Worm (Caenorhabditis elegans) whole organism, L1 larva: Measurements from ENCODE around the gene plc-3.

Experiments
- C04F5.9 ChIP-seq: sonication (generic microtip); optimal IDR thresholded peaks from 2 replicates; lab custom pipeline; 2016; ENCODE audit warnings: missing genetic modification characterization, missing compliant biosample characterization
- aha-1 ChIP-seq: fragments of 150-350 bp; optimal IDR thresholded peaks from 2 replicates; lab custom pipeline; 2014; ENCODE audit warnings: missing biosample characterization, missing genetic modification characterization
- aly-2 ChIP-seq: fragments of 150-350 bp; optimal IDR thresholded peaks from 2 replicates; lab custom pipeline; 2014; ENCODE audit warnings: missing biosample characterization, missing genetic modification characterization
- ama-1 ChIP-seq: fragments of 150-350 bp; optimal IDR thresholded peaks from 2 replicates; lab custom pipeline; 2014
- ces-1 ChIP-seq: fragments of 150-350 bp; optimal IDR thresholded peaks from 2 replicates; lab custom pipeline; 2014; ENCODE audit warnings: missing biosample characterization, missing genetic modification reagents, missing genetic modification characterization
- dsc-1 ChIP-seq: sonication (generic microtip); optimal IDR thresholded peaks from 2 replicates; lab custom pipeline; 2016; ENCODE audit warnings: mild to moderate bottlenecking, missing genetic modification characterization, missing compliant biosample characterization
- efl-1 ChIP-seq, 4 experiments: fragments of 150-350 bp; optimal IDR thresholded peaks in 3 of 4; peaks in 1 of 4; 1 replicate in 1 of 4; 2 replicates in 3 of 4; lab custom pipeline; 2014; ENCODE audit warnings: missing biosample characterization in 2 of 4, missing genetic modification characterization in 2 of 4, missing genetic modification reagents in 2 of 4
- egl-13 ChIP-seq: sonication (generic microtip); optimal IDR thresholded peaks from 2 replicates; lab custom pipeline; 2016; ENCODE audit warnings: missing genotype, missing genetic modification reagents, missing genetic modification characterization, missing compliant biosample characterization
- egl-27 ChIP-seq, 2 experiments: fragments of 150-350 bp in 1 of 2; sonication (generic microtip); optimal IDR thresholded peaks; 3 replicates each; lab custom pipeline; 2017 to 2018; ENCODE audit warnings: missing biosample characterization in 2 of 2, missing genetic modification characterization in 2 of 2, missing genetic modification reagents in 2 of 2
- elt-3 ChIP-seq, 6 experiments: fragments of 150-350 bp in 1 of 6; sonication (generic microtip); optimal IDR thresholded peaks; 2 replicates each; lab custom pipeline; 2017 to 2018; ENCODE audit warnings: missing biosample characterization in 6 of 6, missing genetic modification characterization in 6 of 6, inconsistent platforms in 1 of 6
- fkh-10 ChIP-seq: sonication (generic microtip); optimal IDR thresholded peaks from 2 replicates; lab custom pipeline; 2017; ENCODE audit warnings: missing biosample characterization, missing genetic modification reagents, missing genetic modification characterization
- fkh-8 ChIP-seq: sonication (generic microtip); optimal IDR thresholded peaks from 2 replicates; lab custom pipeline; 2016; ENCODE audit warnings: mild to moderate bottlenecking, missing genetic modification characterization, missing compliant biosample characterization
- fos-1 ChIP-seq: fragments of 150-350 bp; optimal IDR thresholded peaks from 2 replicates; lab custom pipeline; 2014; ENCODE audit warnings: missing biosample characterization, missing genetic modification characterization
- grh-1 ChIP-seq: fragments of 200-800 bp; sonication (Bioruptor generic); IDR thresholded peaks from 2 replicates; pipeline ENCODE4 v1.3.6; 2022; ENCODE audit warnings: missing genetic modification reagents, missing genetic modification characterization, missing compliant biosample characterization
- irx-1 ChIP-seq: sonication (generic microtip); optimal IDR thresholded peaks from 2 replicates; lab custom pipeline; 2016; ENCODE audit warnings: missing genetic modification characterization, missing compliant biosample characterization
- lin-14 ChIP-seq: fragments of 200-800 bp; sonication (Bioruptor generic); optimal IDR thresholded peaks from 2 replicates; lab custom pipeline; 2018; ENCODE audit warnings: mild to moderate bottlenecking, missing genetic modification characterization, moderate library complexity, missing compliant biosample characterization
- lin-39 ChIP-seq: fragments of 150-350 bp; optimal IDR thresholded peaks from 2 replicates; lab custom pipeline; 2014; ENCODE audit warnings: missing biosample characterization, missing genetic modification reagents, missing genetic modification characterization
- lir-3 ChIP-seq: sonication (generic microtip); optimal IDR thresholded peaks from 2 replicates; lab custom pipeline; 2016; ENCODE audit warnings: mild to moderate bottlenecking, missing genetic modification characterization, moderate library complexity, missing compliant biosample characterization; ENCODE audit not compliant: poor library complexity
- mdl-1 ChIP-seq, 2 experiments: fragments of 150-350 bp; optimal IDR thresholded peaks; 2 replicates each; lab custom pipeline; 2014 to 2017; ENCODE audit warnings: missing biosample characterization in 2 of 2, missing genetic modification characterization in 2 of 2, inconsistent platforms in 1 of 2
- mef-2 ChIP-seq: fragments of 150-350 bp; optimal IDR thresholded peaks from 2 replicates; lab custom pipeline; 2014; ENCODE audit warnings: missing biosample characterization, missing genetic modification characterization
- nhr-12 ChIP-seq: sonication (generic microtip); optimal IDR thresholded peaks from 2 replicates; lab custom pipeline; 2017; ENCODE audit warnings: missing biosample characterization, missing genetic modification characterization
- nhr-19 ChIP-seq: fragments of 200-800 bp; sonication (Bioruptor generic); conservative IDR thresholded peaks from 2 replicates; pipeline ENCODE4 v1.3.6; 2022; ENCODE audit warnings: missing genetic modification characterization, missing compliant biosample characterization
- nhr-20 ChIP-seq: sonication (generic microtip); optimal IDR thresholded peaks from 2 replicates; lab custom pipeline; 2016; ENCODE audit warnings: mild to moderate bottlenecking, missing genetic modification characterization, missing compliant biosample characterization
- nhr-47 ChIP-seq: sonication (generic microtip); optimal IDR thresholded peaks from 2 replicates; lab custom pipeline; 2016; ENCODE audit warnings: mild to moderate bottlenecking, missing genetic modification characterization, moderate library complexity, missing compliant biosample characterization
- nhr-71 ChIP-seq: sonication (generic microtip); optimal IDR thresholded peaks from 2 replicates; lab custom pipeline; 2016; ENCODE audit warnings: mild to moderate bottlenecking, missing genetic modification characterization, moderate library complexity, missing compliant biosample characterization
- nhr-76 ChIP-seq: sonication (generic microtip); optimal IDR thresholded peaks from 2 replicates; lab custom pipeline; 2017; ENCODE audit warnings: missing biosample characterization, missing genetic modification characterization
- nhr-77 ChIP-seq: fragments of 150-350 bp; optimal IDR thresholded peaks from 2 replicates; lab custom pipeline; 2014; ENCODE audit warnings: missing biosample characterization, missing genetic modification characterization
- nhr-90 ChIP-seq: sonication (generic microtip); optimal IDR thresholded peaks from 2 replicates; lab custom pipeline; 2016; ENCODE audit warnings: mild to moderate bottlenecking, missing genetic modification characterization, missing compliant biosample characterization; ENCODE audit not compliant: poor library complexity
- pax-3 ChIP-seq: fragments of 200-800 bp; sonication (Bioruptor generic); optimal IDR thresholded peaks from 2 replicates; lab custom pipeline; 2018; ENCODE audit warnings: mild to moderate bottlenecking, missing genetic modification characterization, moderate library complexity, missing compliant biosample characterization
- pqm-1 ChIP-seq: sonication (generic microtip); optimal IDR thresholded peaks from 3 replicates; lab custom pipeline; 2017; ENCODE audit warnings: missing biosample characterization, missing genetic modification characterization
- rnt-1 ChIP-seq: sonication (generic microtip); optimal IDR thresholded peaks from 2 replicates; lab custom pipeline; 2016; ENCODE audit warnings: mild to moderate bottlenecking, missing genetic modification characterization, moderate library complexity, missing compliant biosample characterization
- skn-1 ChIP-seq: fragments of 150-350 bp; optimal IDR thresholded peaks from 2 replicates; lab custom pipeline; 2014; ENCODE audit warnings: missing biosample characterization, missing genetic modification characterization
- snu-23 ChIP-seq: sonication (generic microtip); optimal IDR thresholded peaks from 2 replicates; lab custom pipeline; 2016; ENCODE audit warnings: missing genetic modification characterization, missing compliant biosample characterization
- sox-4 ChIP-seq: sonication (generic microtip); optimal IDR thresholded peaks from 2 replicates; lab custom pipeline; 2016; ENCODE audit warnings: missing genetic modification characterization, missing compliant biosample characterization
- sup-37 ChIP-seq: fragments of 200-800 bp; sonication (Bioruptor generic); optimal IDR thresholded peaks from 2 replicates; lab custom pipeline; 2018; ENCODE audit warnings: mild to moderate bottlenecking, missing genetic modification characterization, missing compliant biosample characterization
- tlp-1 ChIP-seq: fragments of 150-350 bp; optimal IDR thresholded peaks from 2 replicates; lab custom pipeline; 2014; ENCODE audit warnings: missing biosample characterization, missing genetic modification characterization
- unc-130 ChIP-seq: fragments of 150-350 bp; optimal IDR thresholded peaks from 2 replicates; lab custom pipeline; 2017; ENCODE audit warnings: missing biosample characterization, missing genetic modification characterization, inconsistent platforms
- unc-30 ChIP-seq: sonication (generic microtip); optimal IDR thresholded peaks from 2 replicates; lab custom pipeline; 2017; ENCODE audit warnings: missing biosample characterization, missing genetic modification characterization
- unc-98 ChIP-seq: fragments of 200-800 bp; sonication (Bioruptor generic); IDR thresholded peaks from 2 replicates; pipeline ENCODE4 v1.3.6; 2022; ENCODE audit warnings: missing genetic modification characterization, missing compliant biosample characterization

The plc-3 gene

DNA sequence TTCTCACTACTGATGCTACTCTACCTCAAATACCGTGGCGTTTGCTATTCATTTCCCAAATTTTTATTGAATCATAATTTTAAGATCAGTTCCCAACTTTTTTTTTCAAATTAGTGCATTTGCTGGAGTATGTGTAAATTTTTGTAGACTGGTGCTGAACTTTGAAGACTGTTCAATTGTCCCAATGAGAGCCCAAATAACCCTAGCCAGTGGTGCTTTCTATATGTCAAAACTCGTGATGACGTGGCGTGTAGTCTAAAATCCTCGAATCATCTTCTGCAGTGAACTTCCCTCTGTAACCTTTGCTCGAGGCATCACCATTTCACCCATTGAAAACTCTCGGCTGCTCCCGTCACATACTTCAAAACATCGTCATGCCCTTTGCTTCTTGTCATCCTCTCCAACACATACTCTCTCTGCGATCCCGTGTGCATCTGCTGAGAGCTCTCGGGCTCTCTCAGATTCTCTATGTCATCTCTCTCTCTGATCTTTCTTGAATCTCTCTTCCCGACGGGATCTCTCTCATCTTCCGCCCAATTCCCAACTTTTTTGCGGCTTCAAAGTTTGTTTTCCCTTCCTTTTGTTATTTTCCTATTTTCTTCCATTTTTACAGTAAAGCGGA, 18.1 kb upstream of the plc-3 start (continued):
- TF ChIP-seq sox-4 (tag; lab: Kevin White, UChicago) (no peak), nhr-20 (no peak), nhr-77 (no peak), pax-3 (no peak), egl-13 (tag; lab: Kevin White, UChicago) (no peak), rnt-1 (peak; percentile 74), irx-1 (tag; lab: Kevin White, UChicago) (no peak), ces-1 (GFP tag; lab: Kevin White, UChicago) (no peak), pqm-1 (tag; lab: Kevin White, UChicago) (no peak), fos-1 (tag; lab: Kevin White, UChicago) (no peak), nhr-19 (GFP tag; lab: Robert Waterston, UW) (0 out of 2 replicates have a peak, but pooled peaks have one; percentile 10), efl-1 (optimal IDR thresholded peaks at IDR 0.05; lab: Kevin White, UChicago) (no peak), efl-1 (GFP tag; optimal IDR thresholded peaks at IDR 0.05 in 1 of 2; lab: Kevin White, UChicago) (peak in 1 of 2 experiments; percentile 47), mef-2 (tag; lab: Kevin White, UChicago) (no peak), unc-98 (no peak), nhr-71 (tag; lab: Kevin White, UChicago) (peak; percentile 51), lin-39 (tag; lab: Kevin White, UChicago) (no peak), nhr-47 (tag; lab: Kevin White, UChicago) (no peak), fkh-8 (tag; lab: Kevin White, UChicago) (no peak), skn-1 (no peak), nhr-76 (tag; lab: Kevin White, UChicago) (no peak), tlp-1 (tag; lab: Kevin White, UChicago) (no peak), lir-3 (tag; lab: Kevin White, UChicago) (no peak), sup-37 (GFP tag; lab: Kevin White, UChicago) (no peak), grh-1 (GFP tag; lab: Robert Waterston, UW) (no peak), unc-30 (tag; lab: Kevin White, UChicago) (no peak), snu-23 (GFP tag; lab: Kevin White, UChicago) (peak; percentile 43), egl-27 (tag; optimal IDR thresholded peaks at IDR 0.05; lab: Kevin White, UChicago) (no peak), unc-130 (tag; lab: Kevin White, UChicago) (peak; percentile 47), C04F5.9 (tag; lab: Kevin White, UChicago) (no peak), aly-2 (no peak), mdl-1 (tag; optimal IDR thresholded peaks at IDR 0.05; lab: Kevin White, UChicago) (peak in 1 of 2 experiments; percentile 24), lin-14 (GFP tag; lab: Kevin White, UChicago) (peak; percentile 46), aha-1 (tag; lab: Kevin White, UChicago) (no peak)

ce11 chrII:10206425-10206824, 16.3 kb upstream of the plc-3 start, which contains the start of gene T01E8.1:
Gene T01E8.1 (plus strand): TSS chrII:10206725.
- TF ChIP-seq ama-1 (lab: Kevin White, UChicago) = no peak
- peak; percentile 37 for TF ChIP-seq dsc-1
- no peak for TF ChIP-seq nhr-12 (tag; lab: Kevin White, UChicago)
- no peak for TF ChIP-seq nhr-90 (tag; lab: Kevin White, UChicago)
- no peak for TF ChIP-seq fkh-10 (GFP tag; lab: Kevin White, UChicago)

DNA sequence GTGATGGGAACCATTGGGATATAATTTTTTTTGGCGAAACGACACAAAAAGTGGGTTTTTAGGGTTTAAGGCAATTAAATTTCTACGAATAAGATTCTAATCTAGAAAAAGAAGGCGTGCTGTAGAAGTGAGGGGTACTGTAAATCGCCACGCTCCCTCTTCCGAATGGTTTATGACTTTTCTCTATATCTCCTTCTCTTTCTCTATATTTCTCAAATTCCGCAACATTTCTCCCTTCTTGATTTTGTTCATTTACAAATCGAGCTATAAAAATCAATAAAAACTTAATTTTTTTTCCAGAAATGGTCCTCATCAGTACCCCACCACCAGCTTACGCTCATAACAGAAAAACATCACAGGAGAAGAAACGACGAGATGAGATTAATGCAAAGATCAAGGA, 4.5 kb upstream of the plc-3 start, which contains the start of gene ref-1:
Gene ref-1 (plus strand): TSS at position 301 of the 400 bp plus-strand sequence.
- no peak for TF ChIP-seq elt-3 (tag; optimal IDR thresholded peaks at IDR 0.05; lab: Kevin White, UChicago)
- TF ChIP-seq efl-1 (optimal IDR thresholded peaks at IDR 0.05; lab: Kevin White, UChicago) = no peak
- peak in 1 of 2 experiments; percentile 54 for TF ChIP-seq efl-1 (GFP tag; optimal IDR thresholded peaks at IDR 0.05 in 1 of 2; lab: Kevin White, UChicago)
